Worm (Caenorhabditis elegans) whole organism, young adult: ENCODE data around the gene rps-3.
A peak's percentile ranks its signal among the peaks of the same experiment; 100 is the strongest.

ENCODE experiments used
- B0336.3 ChIP-seq: fragments of 200-800 bp; sonication (Bioruptor generic); IDR thresholded peaks from 2 replicates; pipeline ENCODE4 v1.3.6; 2022; ENCODE audit warnings: missing genetic modification characterization, missing compliant biosample characterization
- C06A6.2 ChIP-seq: fragments of 200-800 bp; sonication (Bioruptor generic); conservative IDR thresholded peaks from 2 replicates; pipeline ENCODE4 v1.3.6; 2022; ENCODE audit warnings: missing genetic modification characterization, missing compliant biosample characterization
- C17E4.6 ChIP-seq: fragments of 200-800 bp; sonication (Bioruptor generic); IDR thresholded peaks from 2 replicates; pipeline ENCODE4 v1.3.6; 2022; ENCODE audit warnings: missing genetic modification reagents, missing genetic modification characterization, missing compliant biosample characterization
- D2030.7 ChIP-seq: fragments of 200-800 bp; sonication (Bioruptor generic); IDR thresholded peaks from 2 replicates; pipeline ENCODE4 v1.3.6; 2022; ENCODE audit warnings: missing genetic modification reagents, missing genetic modification characterization, missing compliant biosample characterization
- F33H1.4 ChIP-seq: fragments of 200-800 bp; sonication (Bioruptor generic); IDR thresholded peaks from 2 replicates; pipeline ENCODE4 v1.3.6; 2022; ENCODE audit warnings: missing genetic modification reagents, missing genetic modification characterization, missing compliant biosample characterization
- F37B4.10 ChIP-seq: fragments of 200-800 bp; sonication (Bioruptor generic); IDR thresholded peaks from 2 replicates; pipeline ENCODE4 v1.3.6; 2022; ENCODE audit warnings: missing genetic modification characterization, missing compliant biosample characterization
- F49E8.2 ChIP-seq: sonication (generic microtip); optimal IDR thresholded peaks from 3 replicates; lab custom pipeline; 2017; ENCODE audit warnings: missing genetic modification characterization, mild to moderate bottlenecking, missing compliant biosample characterization, antibody characterized with exemption, moderate library complexity; ENCODE audit not compliant: insufficient read depth
- F55B11.4 ChIP-seq: sonication (generic microtip); optimal IDR thresholded peaks from 2 replicates; lab custom pipeline; 2016; ENCODE audit warnings: missing compliant biosample characterization, missing genetic modification characterization, borderline replicate concordance; ENCODE audit not compliant: insufficient read depth
- K11D2.4 ChIP-seq: fragments of 200-800 bp; sonication (Bioruptor generic); IDR thresholded peaks from 2 replicates; pipeline ENCODE4 v1.3.6; 2022; ENCODE audit warnings: missing genetic modification reagents, missing genetic modification characterization, missing compliant biosample characterization
- K12H6.12 ChIP-seq: fragments of 200-800 bp; sonication (Bioruptor generic); optimal IDR thresholded peaks from 2 replicates; lab custom pipeline; 2018; ENCODE audit warnings: mild to moderate bottlenecking, missing genetic modification characterization, missing compliant biosample characterization
- Y53G8AR.9 ChIP-seq: fragments of 200-800 bp; sonication (Bioruptor generic); conservative IDR thresholded peaks from 2 replicates; pipeline ENCODE4 v1.3.6; 2022; ENCODE audit warnings: missing genetic modification reagents, missing genetic modification characterization, missing compliant biosample characterization
- Y56A3A.18 ChIP-seq: fragments of 200-800 bp; sonication (Bioruptor generic); IDR thresholded peaks from 2 replicates; pipeline ENCODE4 v1.3.6; 2022; ENCODE audit warnings: missing genetic modification reagents, missing genetic modification characterization, missing compliant biosample characterization
- Y95B8A.8 ChIP-seq: fragments of 200-800 bp; sonication (Bioruptor generic); IDR thresholded peaks from 2 replicates; pipeline ENCODE4 v1.3.6; 2022; ENCODE audit warnings: missing genetic modification reagents, missing genetic modification characterization, missing compliant biosample characterization
- aptf-2 ChIP-seq: fragments of 200-800 bp; sonication (Bioruptor generic); conservative IDR thresholded peaks from 2 replicates; pipeline ENCODE4 v1.3.6; 2022; ENCODE audit warnings: missing genetic modification reagents, missing genetic modification characterization, missing compliant biosample characterization
- attf-3 ChIP-seq: fragments of 200-800 bp; sonication (Bioruptor generic); conservative IDR thresholded peaks from 2 replicates; pipeline ENCODE4 v1.3.6; 2022; ENCODE audit warnings: missing genetic modification reagents, missing genetic modification characterization, missing compliant biosample characterization
- ceh-100 ChIP-seq: fragments of 200-800 bp; sonication (Bioruptor generic); IDR thresholded peaks from 2 replicates; pipeline ENCODE4 v1.3.6; 2022; ENCODE audit warnings: missing genetic modification reagents, missing genetic modification characterization, missing compliant biosample characterization
- ceh-58 ChIP-seq: fragments of 200-800 bp; sonication (Bioruptor generic); IDR thresholded peaks from 2 replicates; pipeline ENCODE4 v1.3.6; 2022; ENCODE audit warnings: missing genetic modification characterization, missing compliant biosample characterization
- dox-1 ChIP-seq: fragments of 200-800 bp; sonication (Bioruptor generic); IDR thresholded peaks from 2 replicates; pipeline ENCODE4 v1.3.6; 2022; ENCODE audit warnings: missing genetic modification reagents, missing genetic modification characterization, missing compliant biosample characterization
- efl-1 ChIP-seq: fragments of 150-350 bp; optimal IDR thresholded peaks from 2 replicates; lab custom pipeline; 2014; ENCODE audit warnings: missing biosample characterization, missing genetic modification reagents, missing genetic modification characterization
- fkh-3 ChIP-seq: sonication (generic microtip); optimal IDR thresholded peaks from 2 replicates; lab custom pipeline; 2016; ENCODE audit warnings: mild to moderate bottlenecking, missing genetic modification characterization, missing compliant biosample characterization
- gei-17 ChIP-seq: fragments of 200-800 bp; sonication (Bioruptor generic); optimal IDR thresholded peaks from 2 replicates; lab custom pipeline; 2018; ENCODE audit warnings: mild to moderate bottlenecking, missing genetic modification characterization, missing compliant biosample characterization
- hmg-20 ChIP-seq: fragments of 200-800 bp; sonication (Bioruptor generic); IDR thresholded peaks from 2 replicates; pipeline ENCODE4 v1.3.6; 2022; ENCODE audit warnings: missing genetic modification reagents, missing genetic modification characterization, missing compliant biosample characterization
- hrde-1 ChIP-seq: sonication (generic microtip); optimal IDR thresholded peaks from 2 replicates; lab custom pipeline; 2016; ENCODE audit warnings: missing genetic modification characterization, mild to moderate bottlenecking, missing compliant biosample characterization, moderate library complexity, missing genotype, missing genetic modification reagents, borderline replicate concordance
- let-526 ChIP-seq: fragments of 200-800 bp; sonication (Bioruptor generic); IDR thresholded peaks from 2 replicates; pipeline ENCODE4 v1.3.6; 2022; ENCODE audit warnings: missing genetic modification reagents, missing genetic modification characterization, missing compliant biosample characterization
- let-607 ChIP-seq, 2 experiments: fragments of 200-800 bp in 1 of 2; sonication (Bioruptor generic) in 1 of 2; sonication (generic microtip) in 1 of 2; optimal IDR thresholded peaks; 2 replicates each; lab custom pipeline; 2016 to 2018; ENCODE audit warnings: mild to moderate bottlenecking in 2 of 2, missing compliant biosample characterization in 2 of 2, missing genetic modification characterization in 2 of 2, moderate library complexity in 2 of 2, missing genotype in 1 of 2
- lin-26 ChIP-seq: fragments of 200-800 bp; sonication (Bioruptor generic); IDR thresholded peaks from 2 replicates; pipeline ENCODE4 v1.3.6; 2022; ENCODE audit warnings: missing genetic modification reagents, missing genetic modification characterization, missing compliant biosample characterization
- lin-54 ChIP-seq: fragments of 200-800 bp; sonication (Bioruptor generic); optimal IDR thresholded peaks from 2 replicates; lab custom pipeline; 2018; ENCODE audit warnings: mild to moderate bottlenecking, missing genetic modification characterization, missing compliant biosample characterization
- lsl-1 ChIP-seq: fragments of 200-800 bp; sonication (Bioruptor generic); optimal IDR thresholded peaks from 2 replicates; lab custom pipeline; 2018; ENCODE audit warnings: mild to moderate bottlenecking, missing genetic modification characterization, moderate library complexity, missing compliant biosample characterization
- madf-6 ChIP-seq: fragments of 200-800 bp; sonication (Bioruptor generic); IDR thresholded peaks from 2 replicates; pipeline ENCODE4 v1.3.6; 2022; ENCODE audit warnings: missing genetic modification reagents, missing genetic modification characterization, missing compliant biosample characterization
- madf-8 ChIP-seq: fragments of 200-800 bp; sonication (Bioruptor generic); conservative IDR thresholded peaks from 2 replicates; pipeline ENCODE4 v1.3.6; 2022; ENCODE audit warnings: missing genetic modification reagents, missing genetic modification characterization, missing compliant biosample characterization
- mxl-1 ChIP-seq: sonication (generic microtip); optimal IDR thresholded peaks from 2 replicates; lab custom pipeline; 2016; ENCODE audit warnings: missing genetic modification characterization, missing compliant biosample characterization
- nhr-27 ChIP-seq: fragments of 200-800 bp; sonication (Bioruptor generic); optimal IDR thresholded peaks from 2 replicates; lab custom pipeline; 2018; ENCODE audit warnings: mild to moderate bottlenecking, missing genetic modification characterization, moderate library complexity, missing compliant biosample characterization
- pbrm-1 ChIP-seq: fragments of 200-800 bp; sonication (Bioruptor generic); IDR thresholded peaks from 2 replicates; pipeline ENCODE4 v1.3.6; 2022; ENCODE audit warnings: missing genetic modification reagents, missing genetic modification characterization, missing compliant biosample characterization
- sea-2 ChIP-seq: fragments of 200-800 bp; sonication (Bioruptor generic); IDR thresholded peaks from 2 replicates; pipeline ENCODE4 v1.3.6; 2022; ENCODE audit warnings: missing genetic modification characterization, missing compliant biosample characterization
- snpc-1.1 ChIP-seq: sonication (generic microtip); optimal IDR thresholded peaks from 2 replicates; lab custom pipeline; 2017; ENCODE audit warnings: missing genetic modification characterization, mild to moderate bottlenecking, missing compliant biosample characterization, antibody characterized with exemption, moderate library complexity, missing genotype, missing genetic modification reagents; ENCODE audit not compliant: insufficient read depth
- snpc-3.4 ChIP-seq: sonication (generic microtip); optimal IDR thresholded peaks from 2 replicates; lab custom pipeline; 2017; ENCODE audit warnings: missing genetic modification characterization, mild to moderate bottlenecking, missing compliant biosample characterization, antibody characterized with exemption, moderate library complexity, missing genotype, missing genetic modification reagents
- snpc-4 ChIP-seq, 5 experiments: fragments of 150-350 bp in 1 of 5; sonication (generic microtip) in 4 of 5; optimal IDR thresholded peaks; 2 replicates each; lab custom pipeline; 2014 to 2018; ENCODE audit warnings: missing genetic modification characterization in 5 of 5, missing biosample characterization in 3 of 5, antibody characterized with exemption in 2 of 5, mild to moderate bottlenecking in 2 of 5, missing compliant biosample characterization in 2 of 5, missing genotype in 2 of 5, moderate library complexity in 2 of 5, missing genetic modification reagents in 1 of 5
- somi-1 ChIP-seq: fragments of 200-800 bp; sonication (Bioruptor generic); optimal IDR thresholded peaks from 2 replicates; lab custom pipeline; 2018; ENCODE audit warnings: mild to moderate bottlenecking, missing genetic modification characterization, missing compliant biosample characterization
- tbx-9 ChIP-seq: sonication (generic microtip); optimal IDR thresholded peaks from 2 replicates; lab custom pipeline; 2016; ENCODE audit warnings: borderline replicate concordance, missing genetic modification characterization, inconsistent platforms, missing compliant biosample characterization
- tlf-1 ChIP-seq: fragments of 200-800 bp; sonication (Bioruptor generic); optimal IDR thresholded peaks from 2 replicates; lab custom pipeline; 2018; ENCODE audit warnings: mild to moderate bottlenecking, missing genetic modification characterization, missing compliant biosample characterization
- zfh-2 ChIP-seq: fragments of 200-800 bp; sonication (Bioruptor generic); conservative IDR thresholded peaks from 2 replicates; pipeline ENCODE4 v1.3.6; 2022; ENCODE audit warnings: missing genetic modification reagents, missing genetic modification characterization, missing compliant biosample characterization
- ztf-25 ChIP-seq: fragments of 200-800 bp; sonication (Bioruptor generic); IDR thresholded peaks from 2 replicates; pipeline ENCODE4 v1.3.6; 2022; ENCODE audit warnings: missing genetic modification reagents, missing genetic modification characterization, missing compliant biosample characterization
- ztf-28 ChIP-seq: fragments of 200-800 bp; sonication (Bioruptor generic); IDR thresholded peaks from 2 replicates; pipeline ENCODE4 v1.3.6; 2022; ENCODE audit warnings: missing genetic modification reagents, missing genetic modification characterization, missing compliant biosample characterization

Gene rps-3

DNA sequence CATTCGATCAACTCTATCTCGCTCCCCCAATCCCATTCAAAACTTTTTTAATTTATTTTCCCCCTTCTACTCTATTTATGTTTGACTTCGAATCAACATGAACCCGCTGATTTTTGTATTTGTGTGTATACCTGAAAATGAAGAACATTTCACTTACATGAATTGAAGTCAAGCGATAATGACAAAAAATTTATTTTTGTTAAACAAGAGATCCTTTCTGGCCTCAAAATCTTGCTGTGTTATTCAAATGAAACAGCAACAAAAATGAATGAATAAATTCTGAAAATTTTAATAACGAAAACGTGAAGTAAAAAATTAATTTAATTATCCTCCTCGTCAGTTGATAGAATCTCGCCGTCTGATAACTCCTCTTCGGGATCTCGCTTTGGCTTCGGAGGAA lies 4.2 kb upstream of the rps-3 start (continued):
- TF ChIP-seq sea-2 (GFP tag; lab: Robert Waterston, UW) (no peak), ztf-25 (GFP tag; lab: Robert Waterston, UW) (0 out of 2 replicates have a peak, but pooled peaks have one; percentile 41), let-526 (GFP tag; lab: Robert Waterston, UW) (no peak), let-607 (tag; optimal IDR thresholded peaks at IDR 0.05; lab: Kevin White, UChicago) (no peak), attf-3 (GFP tag; lab: Robert Waterston, UW) (0 out of 2 replicates have a peak, but pooled peaks have one; percentile 7), pbrm-1 (GFP tag; lab: Robert Waterston, UW) (no peak), B0336.3 (peak; percentile 73), C06A6.2 (GFP tag; lab: Robert Waterston, UW) (no peak), K11D2.4 (GFP tag; lab: Robert Waterston, UW) (no peak), gei-17 (no peak), tlf-1 (GFP tag; lab: Kevin White, UChicago) (peak; percentile 14), C17E4.6 (GFP tag; lab: Robert Waterston, UW) (peak; percentile 60), Y53G8AR.9 (GFP tag; lab: Robert Waterston, UW) (peak; percentile 66; the same call in 1 of the 2 replicates), fkh-3 (tag; lab: Kevin White, UChicago) (no peak), somi-1 (GFP tag; lab: Kevin White, UChicago) (no peak), ztf-28 (GFP tag; lab: Robert Waterston, UW) (no peak), tbx-9 (tag; lab: Kevin White, UChicago) (no peak), snpc-1.1 (tag; lab: Kevin White, UChicago) (peak; percentile 56), madf-8 (GFP tag; lab: Robert Waterston, UW) (no peak), snpc-3.4 (peak; percentile 19), Y95B8A.8 (GFP tag; lab: Robert Waterston, UW) (peak; percentile 57; the same call in 1 of the 2 replicates), K12H6.12 (tag; lab: Kevin White, UChicago) (no peak), nhr-27 (no peak), Y56A3A.18 (GFP tag; lab: Robert Waterston, UW) (no peak), madf-6 (GFP tag; lab: Robert Waterston, UW) (peak; percentile 50), hrde-1 (tag; lab: Kevin White, UChicago) (peak; percentile 93), hmg-20 (GFP tag; lab: Robert Waterston, UW) (no peak)

DNA sequence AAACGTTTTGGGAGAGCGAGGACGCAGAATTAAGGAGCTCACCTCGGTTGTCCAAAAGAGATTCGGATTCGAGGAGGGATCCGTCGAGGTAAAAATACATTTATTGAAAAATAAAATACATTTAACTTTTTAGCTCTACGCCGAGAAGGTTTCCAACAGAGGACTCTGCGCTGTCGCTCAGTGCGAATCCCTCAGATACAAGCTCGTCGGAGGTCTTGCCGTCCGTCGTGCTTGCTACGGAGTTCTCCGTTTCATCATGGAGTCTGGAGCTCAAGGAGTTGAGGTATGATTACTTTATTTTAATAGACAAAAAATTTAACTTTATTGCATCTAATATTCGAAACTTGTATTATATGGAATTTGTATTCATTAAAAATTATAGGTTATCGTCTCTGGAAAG lies 443 bp downstream of the rps-3 start:
- peak; percentile 18; the same call in 1 of the 2 replicates for TF ChIP-seq D2030.7 (GFP tag; lab: Robert Waterston, UW)
- TF ChIP-seq dox-1 = peak; percentile 56; the same call in 1 of the 2 replicates
- TF ChIP-seq ceh-58 (GFP tag; lab: Robert Waterston, UW) = 0 out of 2 replicates have a peak, but pooled peaks have one; percentile 57
- peak; percentile 26; the same call in 1 of the 2 replicates for TF ChIP-seq F33H1.4
- TF ChIP-seq F37B4.10 (GFP tag; lab: Robert Waterston, UW) = no peak
- TF ChIP-seq zfh-2 (GFP tag; lab: Robert Waterston, UW) = peak; percentile 49

DNA sequence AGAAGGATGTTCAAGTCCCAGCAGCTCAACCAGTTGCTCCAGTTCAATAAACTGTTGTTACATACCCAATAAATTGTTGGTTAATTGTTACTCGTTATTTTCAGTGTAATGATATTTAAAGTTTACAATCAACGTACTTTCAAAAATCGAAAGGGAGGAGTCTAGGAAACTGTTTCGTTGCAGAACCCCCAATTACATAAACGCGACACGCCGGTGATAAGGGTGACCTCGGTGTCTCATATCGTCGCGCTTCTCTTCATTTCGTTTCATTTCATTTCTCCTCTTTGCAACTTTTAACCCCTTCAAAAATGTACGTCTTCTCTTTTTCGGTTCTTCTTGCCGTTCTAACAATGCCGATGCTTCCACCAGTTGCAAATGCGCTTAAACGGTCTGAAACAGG lies 1.3 kb downstream of the rps-3 start, which contains the start of gene C23G10.2:
Gene C23G10.2 (plus strand): TSS at position 184 of the 400 bp plus-strand sequence.
- TF ChIP-seq B0336.3 = peak; percentile 48; the same call in 1 of the 2 replicates
- no peak for TF ChIP-seq aptf-2 (GFP tag; lab: Robert Waterston, UW)
- no peak for TF ChIP-seq mxl-1 (tag; lab: Kevin White, UChicago)
- peak; percentile 1 for TF ChIP-seq lsl-1 (GFP tag; lab: Kevin White, UChicago)
- peak; percentile 23 for TF ChIP-seq hrde-1 (tag; lab: Kevin White, UChicago)
- TF ChIP-seq Y95B8A.8 (GFP tag; lab: Robert Waterston, UW) = 0 out of 2 replicates have a peak, but pooled peaks have one; percentile 31
- peak; percentile 27; the same call in 1 of the 2 replicates for TF ChIP-seq ceh-100 (GFP tag; lab: Robert Waterston, UW)
- TF ChIP-seq efl-1 (GFP tag; lab: Kevin White, UChicago) = peak; percentile 3
- TF ChIP-seq snpc-4 (GFP tag; optimal IDR thresholded peaks at IDR 0.05; lab: Kevin White, UChicago) = no peak
- peak in 2 of 4 experiments; percentile 24 for TF ChIP-seq snpc-4 (tag; optimal IDR thresholded peaks at IDR 0.05; lab: Kevin White, UChicago)
- TF ChIP-seq madf-6 (GFP tag; lab: Robert Waterston, UW) = peak; percentile 74
- TF ChIP-seq F49E8.2 (tag; lab: Kevin White, UChicago) = peak; percentile 83
- no peak for TF ChIP-seq madf-8 (GFP tag; lab: Robert Waterston, UW)
- TF ChIP-seq tlf-1 (GFP tag; lab: Kevin White, UChicago) = peak; percentile 41
- TF ChIP-seq lin-26 (GFP tag; lab: Robert Waterston, UW) = peak; percentile 69
- peak; percentile 61; the same call in 1 of the 2 replicates for TF ChIP-seq pbrm-1 (GFP tag; lab: Robert Waterston, UW)
- TF ChIP-seq F55B11.4 (tag; lab: Kevin White, UChicago) = no peak
- peak; percentile 16 for TF ChIP-seq lin-54 (GFP tag; lab: Kevin White, UChicago)
